Fruit fly (Drosophila melanogaster): ENCODE measurements around the gene CG18281.

dm6 chr3L:20460383-20460782, 39.3 kb upstream of the CG18281 start, which contains the start of gene mag:
- TF ChIP-seq Dif (GFP tag; optimal IDR thresholded peaks at IDR 0.05; ENCODE audit: partially characterized antibody) (no peak), sv (GFP tag; optimal IDR thresholded peaks at IDR 0.05) (no peak), Hr83 (GFP tag; optimal IDR thresholded peaks at IDR 0.05; ENCODE audit: poor library complexity, severe bottlenecking) (no peak), h (GFP tag; optimal IDR thresholded peaks at IDR 0.05) (no peak), Rel (GFP tag; optimal IDR thresholded peaks at IDR 0.05) (no peak), Rel (tag; optimal IDR thresholded peaks at IDR 0.05) (no peak), lola (GFP tag; optimal IDR thresholded peaks at IDR 0.05) (no peak), rgr (GFP tag; optimal IDR thresholded peaks at IDR 0.05) (no peak)
